Fruit fly (Drosophila melanogaster) whole organism, embryonic: Measurements from ENCODE around the gene CG10584.

Experiments used
- Atf-2 ChIP-seq: fragments of 200-800 bp; sonication (Bioruptor generic); optimal IDR thresholded peaks from 2 replicates; lab custom pipeline; 2016; ENCODE audit warnings: missing biosample characterization, missing genetic modification characterization
- Blimp-1 ChIP-seq: fragments of 200-800 bp; sonication (Bioruptor generic); optimal IDR thresholded peaks from 3 replicates; lab custom pipeline; 2018; ENCODE audit warnings: missing biosample characterization, missing genetic modification characterization, mild to moderate bottlenecking, moderate library complexity, missing genetic modification reagents
- CG10147 ChIP-seq: fragments of 200-800 bp; sonication (Bioruptor generic); optimal IDR thresholded peaks from 2 replicates; lab custom pipeline; 2019; ENCODE audit warnings: missing biosample characterization, mild to moderate bottlenecking, missing genetic modification characterization, moderate library complexity
- CG12104 ChIP-seq: fragments of 200-800 bp; sonication (Bioruptor generic); optimal IDR thresholded peaks from 3 replicates; lab custom pipeline; 2016; ENCODE audit warnings: missing biosample characterization, missing genetic modification characterization
- CG12155 ChIP-seq: fragments of 200-800 bp; sonication (Bioruptor generic); optimal IDR thresholded peaks from 3 replicates; lab custom pipeline; 2016; ENCODE audit warnings: missing biosample characterization, missing genetic modification characterization
- CG12299 ChIP-seq: fragments of 200-800 bp; sonication (Bioruptor generic); optimal IDR thresholded peaks from 2 replicates; lab custom pipeline; 2018; ENCODE audit warnings: missing biosample characterization, mild to moderate bottlenecking, missing genetic modification characterization
- CG12391 ChIP-seq: fragments of 200-800 bp; sonication (Bioruptor generic); optimal IDR thresholded peaks from 3 replicates; lab custom pipeline; 2018; ENCODE audit warnings: missing biosample characterization, mild to moderate bottlenecking, missing genetic modification characterization, moderate library complexity
- CG13624 ChIP-seq: fragments of 200-800 bp; sonication (Bioruptor generic); optimal IDR thresholded peaks from 2 replicates; lab custom pipeline; 2016; ENCODE audit warnings: missing biosample characterization, missing genetic modification characterization
- CG14667 ChIP-seq: fragments of 200-800 bp; sonication (Bioruptor generic); IDR thresholded peaks from 2 replicates; pipeline ENCODE4 v1.3.6; 2022; ENCODE audit warnings: missing biosample characterization, missing genetic modification characterization
- CG15514 ChIP-seq: fragments of 200-800 bp; sonication (Bioruptor generic); optimal IDR thresholded peaks from 3 replicates; lab custom pipeline; 2017; ENCODE audit warnings: missing biosample characterization, missing genetic modification characterization, mild to moderate bottlenecking, moderate library complexity, missing genetic modification reagents
- CG15601 ChIP-seq: fragments of 200-800 bp; sonication (Bioruptor generic); optimal IDR thresholded peaks from 3 replicates; lab custom pipeline; 2019; ENCODE audit warnings: missing biosample characterization, mild to moderate bottlenecking, missing genetic modification characterization, moderate library complexity
- CG15696 ChIP-seq: fragments of 200-800 bp; sonication (Bioruptor generic); optimal IDR thresholded peaks from 2 replicates; lab custom pipeline; 2019; ENCODE audit warnings: missing biosample characterization, mild to moderate bottlenecking, missing genetic modification characterization, moderate library complexity
- CG18011 ChIP-seq: fragments of 200-800 bp; sonication (Bioruptor generic); optimal IDR thresholded peaks from 2 replicates; lab custom pipeline; 2017; ENCODE audit warnings: missing biosample characterization, missing genetic modification characterization, mild to moderate bottlenecking, moderate library complexity, missing genotype
- CG31365 ChIP-seq: fragments of 200-800 bp; sonication (Bioruptor generic); optimal IDR thresholded peaks from 2 replicates; lab custom pipeline; 2018; ENCODE audit warnings: missing biosample characterization, mild to moderate bottlenecking, missing genetic modification characterization
- CG7271 ChIP-seq: fragments of 200-800 bp; sonication (Bioruptor generic); optimal IDR thresholded peaks from 2 replicates; lab custom pipeline; 2018; ENCODE audit warnings: missing biosample characterization, mild to moderate bottlenecking, missing genetic modification characterization, moderate library complexity
- CG7357 ChIP-seq: fragments of 200-800 bp; sonication (Bioruptor generic); IDR thresholded peaks from 3 replicates; pipeline ENCODE4 v1.3.6; 2022; ENCODE audit warnings: missing biosample characterization, missing genetic modification characterization
- CG7556 ChIP-seq: fragments of 200-800 bp; sonication (Bioruptor generic); optimal IDR thresholded peaks from 2 replicates; lab custom pipeline; 2017; ENCODE audit warnings: missing biosample characterization, mild to moderate bottlenecking, missing genetic modification characterization
- CrebB ChIP-seq: fragments of 200-800 bp; sonication (Bioruptor generic); optimal IDR thresholded peaks from 3 replicates; lab custom pipeline; 2018; ENCODE audit warnings: missing biosample characterization, mild to moderate bottlenecking, missing genetic modification characterization
- Dll ChIP-seq: fragments of 200-800 bp; sonication (Bioruptor generic); IDR thresholded peaks from 4 replicates; pipeline ENCODE4 v1.3.6; 2022; ENCODE audit warnings: missing biosample characterization, missing genetic modification characterization; ENCODE audit not compliant: partially characterized antibody
- Doc2 ChIP-seq: fragments of 200-800 bp; sonication (Bioruptor generic); IDR thresholded peaks from 2 replicates; pipeline ENCODE4 v1.3.6; 2022; ENCODE audit warnings: missing biosample characterization, missing genetic modification characterization
- ERR ChIP-seq: fragments of 200-800 bp; sonication (Bioruptor generic); optimal IDR thresholded peaks from 2 replicates; lab custom pipeline; 2016; ENCODE audit warnings: missing biosample characterization, missing genetic modification characterization
- Ets97D ChIP-seq: fragments of 200-800 bp; sonication (Bioruptor generic); optimal IDR thresholded peaks from 3 replicates; lab custom pipeline; 2016; ENCODE audit warnings: missing biosample characterization, missing genetic modification characterization
- HLH4C ChIP-seq: fragments of 200-800 bp; sonication (Bioruptor generic); IDR thresholded peaks from 3 replicates; pipeline ENCODE4 v1.3.6; 2022; ENCODE audit warnings: missing biosample characterization, missing genetic modification characterization; ENCODE audit not compliant: partially characterized antibody
- Hand ChIP-seq: fragments of 200-800 bp; sonication (Bioruptor generic); optimal IDR thresholded peaks from 2 replicates; lab custom pipeline; 2017; ENCODE audit warnings: mild to moderate bottlenecking, missing biosample characterization, missing genetic modification reagents, missing genetic modification characterization
- HmgD ChIP-seq: fragments of 200-800 bp; sonication (Bioruptor generic); optimal IDR thresholded peaks from 3 replicates; lab custom pipeline; 2016; ENCODE audit warnings: missing biosample characterization, missing genetic modification characterization
- Mad ChIP-seq: fragments of 200-800 bp; sonication (Bioruptor generic); optimal IDR thresholded peaks from 2 replicates; lab custom pipeline; 2016; ENCODE audit warnings: missing biosample characterization, missing genetic modification characterization
- NC2β ChIP-seq: fragments of 200-800 bp; sonication (Bioruptor generic); optimal IDR thresholded peaks from 2 replicates; lab custom pipeline; 2016; ENCODE audit warnings: missing biosample characterization, missing genetic modification characterization
- Stat92E ChIP-seq, 3 experiments: fragments of >200 bp in 2 of 3; fragments of 200-800 bp in 1 of 3; sonication (Bioruptor generic) in 1 of 3; optimal IDR thresholded peaks; 2 replicates each; lab custom pipeline; 2017 to 2019; ENCODE audit warnings: missing biosample characterization in 3 of 3, missing genetic modification characterization in 3 of 3, mild to moderate bottlenecking in 1 of 3, moderate library complexity in 1 of 3
- Xrp1 ChIP-seq: fragments of 200-800 bp; sonication (Bioruptor generic); IDR thresholded peaks from 2 replicates; pipeline ENCODE4 v1.3.6; 2022; ENCODE audit warnings: missing biosample characterization, missing genetic modification characterization
- ato ChIP-seq: fragments of 200-800 bp; sonication (Bioruptor generic); IDR thresholded peaks from 2 replicates; pipeline ENCODE4 v1.3.6; 2022; ENCODE audit warnings: missing biosample characterization, missing genetic modification characterization; ENCODE audit not compliant: partially characterized antibody
- bowl ChIP-seq: fragments of 200-800 bp; sonication (Bioruptor generic); IDR thresholded peaks from 2 replicates; pipeline ENCODE4 v1.3.6; 2022; ENCODE audit warnings: missing biosample characterization, missing genetic modification characterization
- chinmo ChIP-seq: fragments of 200-800 bp; sonication (Bioruptor generic); IDR thresholded peaks from 4 replicates; pipeline ENCODE4 v1.3.6; 2022; ENCODE audit warnings: missing biosample characterization, missing genetic modification characterization; ENCODE audit not compliant: partially characterized antibody
- corto ChIP-seq: fragments of 200-800 bp; sonication (Bioruptor generic); optimal IDR thresholded peaks from 2 replicates; lab custom pipeline; 2016; ENCODE audit warnings: missing biosample characterization, mild to moderate bottlenecking, missing genetic modification characterization, moderate library complexity
- crc ChIP-seq: fragments of 200-800 bp; sonication (Bioruptor generic); optimal IDR thresholded peaks from 2 replicates; lab custom pipeline; 2016; ENCODE audit warnings: missing biosample characterization, missing genetic modification characterization
- ewg ChIP-seq: fragments of 200-800 bp; sonication (Bioruptor generic); optimal IDR thresholded peaks from 3 replicates; lab custom pipeline; 2017; ENCODE audit warnings: mild to moderate bottlenecking, missing biosample characterization, missing genetic modification reagents, missing genetic modification characterization
- grau ChIP-seq: fragments of 200-800 bp; optimal IDR thresholded peaks from 3 replicates; lab custom pipeline; 2019; ENCODE audit warnings: missing biosample characterization, mild to moderate bottlenecking, missing genetic modification characterization, moderate library complexity
- gro ChIP-seq: fragments of 200-800 bp; sonication (Bioruptor generic); optimal IDR thresholded peaks from 2 replicates; lab custom pipeline; 2016; ENCODE audit warnings: missing biosample characterization, missing genetic modification characterization
- ham ChIP-seq: fragments of 200-800 bp; sonication (Bioruptor generic); IDR thresholded peaks from 2 replicates; pipeline ENCODE4 v1.3.6; 2022; ENCODE audit warnings: missing biosample characterization, missing genetic modification characterization
- inv ChIP-seq: fragments of 200-800 bp; sonication (Bioruptor generic); IDR thresholded peaks from 2 replicates; pipeline ENCODE4 v1.3.6; 2022; ENCODE audit warnings: missing biosample characterization, missing genetic modification characterization; ENCODE audit not compliant: partially characterized antibody
- jumu ChIP-seq: fragments of 200-800 bp; sonication (Bioruptor generic); optimal IDR thresholded peaks from 3 replicates; lab custom pipeline; 2016; ENCODE audit warnings: missing biosample characterization, missing genetic modification characterization
- kni ChIP-seq: fragments of 200-800 bp; sonication (Bioruptor generic); optimal IDR thresholded peaks from 3 replicates; lab custom pipeline; 2017; ENCODE audit warnings: mild to moderate bottlenecking, missing biosample characterization, missing genetic modification reagents, missing genetic modification characterization
- knrl ChIP-seq: fragments of 200-800 bp; sonication (Bioruptor generic); IDR thresholded peaks from 3 replicates; pipeline ENCODE4 v1.3.6; 2022; ENCODE audit warnings: missing biosample characterization, missing genetic modification characterization; ENCODE audit not compliant: partially characterized antibody
- phol ChIP-seq: fragments of 200-800 bp; sonication (Bioruptor generic); optimal IDR thresholded peaks from 3 replicates; lab custom pipeline; 2018; ENCODE audit warnings: missing biosample characterization, mild to moderate bottlenecking, missing genetic modification characterization, moderate library complexity
- run ChIP-seq: fragments of 200-800 bp; sonication (Bioruptor generic); optimal IDR thresholded peaks from 3 replicates; lab custom pipeline; 2018; ENCODE audit warnings: missing biosample characterization, mild to moderate bottlenecking, missing genetic modification characterization
- seq ChIP-seq: fragments of 200-800 bp; sonication (Bioruptor generic); IDR thresholded peaks from 2 replicates; pipeline ENCODE4 v1.3.6; 2022; ENCODE audit warnings: missing biosample characterization, missing genetic modification characterization
- shn ChIP-seq: fragments of 200-800 bp; sonication (Bioruptor generic); optimal IDR thresholded peaks from 3 replicates; lab custom pipeline; 2016; ENCODE audit warnings: missing biosample characterization, missing genetic modification characterization
- sna ChIP-seq: fragments of 200-800 bp; sonication (Bioruptor generic); IDR thresholded peaks from 2 replicates; pipeline ENCODE4 v1.3.6; 2022; ENCODE audit warnings: missing biosample characterization, missing genetic modification characterization; ENCODE audit not compliant: partially characterized antibody
- sr ChIP-seq: fragments of 200-800 bp; sonication (Bioruptor generic); IDR thresholded peaks from 3 replicates; pipeline ENCODE4 v1.3.6; 2022; ENCODE audit warnings: missing biosample characterization, missing genetic modification characterization
- sug ChIP-seq: fragments of 200-800 bp; optimal IDR thresholded peaks from 2 replicates; lab custom pipeline; 2019; ENCODE audit warnings: missing biosample characterization, mild to moderate bottlenecking, missing genetic modification characterization, moderate library complexity
- twi ChIP-seq: fragments of 200-800 bp; optimal IDR thresholded peaks from 2 replicates; lab custom pipeline; 2019; ENCODE audit warnings: missing biosample characterization, mild to moderate bottlenecking, missing genetic modification characterization, moderate library complexity

CG10584 gene

DNA sequence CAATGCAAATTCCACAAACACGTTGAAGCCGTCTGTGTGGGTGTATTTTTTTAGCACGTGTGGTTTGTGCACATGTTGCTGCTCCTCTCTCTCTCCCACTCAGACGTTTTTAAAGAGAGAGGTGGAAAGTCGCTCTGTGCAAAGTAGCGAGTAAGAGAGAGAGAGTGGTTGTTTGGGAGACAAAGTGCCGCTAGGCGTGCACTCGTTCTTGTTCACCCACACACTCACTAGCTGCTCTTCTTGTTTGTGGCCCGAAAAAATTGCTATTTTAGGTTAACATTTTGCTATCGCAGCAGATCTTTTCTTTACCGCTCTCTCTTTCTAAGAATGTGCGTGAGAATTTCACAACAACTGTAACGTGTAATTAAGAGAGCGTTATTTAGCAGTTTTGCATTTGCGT lies 22.3 kb downstream of the CG10584 start (continued):
- no peak for TF ChIP-seq HLH4C (GFP tag; lab: Robert Waterston, UW)
- TF ChIP-seq ham (GFP tag; lab: Robert Waterston, UW) = no peak
- no peak for TF ChIP-seq CG15696
- no peak for TF ChIP-seq jumu (GFP tag; lab: Kevin White, UChicago)
- TF ChIP-seq CG12155 (GFP tag; lab: Kevin White, UChicago) = peak; percentile 96
- no peak for TF ChIP-seq CG7556 (GFP tag; lab: Kevin White, UChicago)
- TF ChIP-seq Doc2 (GFP tag; lab: Robert Waterston, UW) = no peak
- TF ChIP-seq CG15514 (GFP tag; lab: Kevin White, UChicago) = no peak
- no peak for TF ChIP-seq HmgD (GFP tag; lab: Kevin White, UChicago)
- no peak for TF ChIP-seq Mad (GFP tag; lab: Kevin White, UChicago)
- no peak for TF ChIP-seq grau
- no peak for TF ChIP-seq CG12299 (tag; lab: Kevin White, UChicago)
- TF ChIP-seq Xrp1 (GFP tag; lab: Robert Waterston, UW) = no peak
- TF ChIP-seq CG12391 (tag; lab: Kevin White, UChicago) = no peak
- TF ChIP-seq Hand (GFP tag; lab: Kevin White, UChicago) = no peak
- TF ChIP-seq CG7271 (tag; lab: Kevin White, UChicago) = no peak
- no peak for TF ChIP-seq Blimp-1
- TF ChIP-seq Dll (GFP tag; lab: Robert Waterston, UW) = no peak
- TF ChIP-seq inv (GFP tag; lab: Robert Waterston, UW) = no peak
- TF ChIP-seq twi = peak; percentile 64
- TF ChIP-seq sna (GFP tag; lab: Robert Waterston, UW) = peak; percentile 38; the same call in 1 of the 2 replicates
- peak; percentile 79; the same call in 2 of the 3 replicates for TF ChIP-seq sr (GFP tag; lab: Robert Waterston, UW)
- TF ChIP-seq Atf-2 = no peak
- no peak for TF ChIP-seq CG10147 (GFP tag; lab: Kevin White, UChicago)
- TF ChIP-seq chinmo (GFP tag; lab: Robert Waterston, UW) = peak; percentile 82; the same call in 2 of the 4 replicates
- no peak for TF ChIP-seq Ets97D
- TF ChIP-seq run (tag; lab: Kevin White, UChicago) = no peak
- no peak for TF ChIP-seq CG15601 (tag; lab: Kevin White, UChicago)
- no peak for TF ChIP-seq corto
- peak; percentile 5 for TF ChIP-seq sug (tag; lab: Kevin White, UChicago)
- no peak for TF ChIP-seq CG7357
- TF ChIP-seq gro (GFP tag; lab: Kevin White, UChicago) = no peak
- no peak for TF ChIP-seq ato
- no peak for TF ChIP-seq CG14667
- no peak for TF ChIP-seq CG31365
- no peak for TF ChIP-seq NC2β (GFP tag; lab: Kevin White, UChicago)
- no peak for TF ChIP-seq bowl (GFP tag; lab: Robert Waterston, UW)
- no peak for TF ChIP-seq crc (GFP tag; lab: Kevin White, UChicago)
- peak; percentile 81 for TF ChIP-seq kni (GFP tag; lab: Kevin White, UChicago)
- no peak for TF ChIP-seq phol (tag; lab: Kevin White, UChicago)
- TF ChIP-seq CrebB (tag; lab: Kevin White, UChicago) = no peak
- no peak for TF ChIP-seq CG18011 (GFP tag; lab: Kevin White, UChicago)
- TF ChIP-seq CG12104 (GFP tag; lab: Kevin White, UChicago) = no peak
- TF ChIP-seq ERR (GFP tag; lab: Kevin White, UChicago) = no peak
- no peak for TF ChIP-seq CG13624 (GFP tag; lab: Kevin White, UChicago)
- TF ChIP-seq knrl (GFP tag; lab: Robert Waterston, UW) = no peak
- peak in 1 of 3 experiments; percentile 67 for TF ChIP-seq Stat92E (GFP tag; optimal IDR thresholded peaks at IDR 0.05; lab: Kevin White, UChicago)
- TF ChIP-seq ewg (GFP tag; lab: Kevin White, UChicago) = no peak
- TF ChIP-seq seq (GFP tag; lab: Robert Waterston, UW) = no peak
- TF ChIP-seq shn (GFP tag; lab: Kevin White, UChicago) = no peak
